Fruit fly (Drosophila melanogaster) whole organism, embryonic: ENCODE measurements around the gene ssp3.

Experiments
- CG11093 ChIP-seq: fragments of 200-800 bp; sonication (Bioruptor generic); IDR thresholded peaks from 3 replicates; pipeline ENCODE4 v1.3.6; 2022; ENCODE audit warnings: missing biosample characterization, missing genetic modification characterization
- CG12299 ChIP-seq: fragments of 200-800 bp; sonication (Bioruptor generic); optimal IDR thresholded peaks from 2 replicates; lab custom pipeline; 2018; ENCODE audit warnings: missing biosample characterization, mild to moderate bottlenecking, missing genetic modification characterization
- CG13287 ChIP-seq: fragments of 200-800 bp; sonication (Bioruptor generic); IDR thresholded peaks from 2 replicates; pipeline ENCODE4 v1.3.6; 2022; ENCODE audit warnings: missing biosample characterization, missing genetic modification characterization; ENCODE audit not compliant: partially characterized antibody
- CG30431 ChIP-seq: fragments of 200-800 bp; sonication (Bioruptor generic); optimal IDR thresholded peaks from 2 replicates; lab custom pipeline; 2017; ENCODE audit warnings: missing biosample characterization, missing genetic modification characterization
- CG34376 ChIP-seq: fragments of 200-800 bp; sonication (Bioruptor generic); optimal IDR thresholded peaks from 2 replicates; lab custom pipeline; 2018; ENCODE audit warnings: missing biosample characterization, mild to moderate bottlenecking, missing genetic modification characterization
- CG3838 ChIP-seq: fragments of 200-800 bp; sonication (Bioruptor generic); optimal IDR thresholded peaks from 3 replicates; lab custom pipeline; 2016; ENCODE audit warnings: missing biosample characterization, missing genetic modification characterization
- CG4404 ChIP-seq: fragments of 200-800 bp; sonication (Bioruptor generic); IDR thresholded peaks from 2 replicates; pipeline ENCODE4 v1.3.6; 2022; ENCODE audit warnings: missing biosample characterization, missing genetic modification characterization
- CG4854 ChIP-seq: fragments of 200-800 bp; sonication (Bioruptor generic); optimal IDR thresholded peaks from 2 replicates; lab custom pipeline; 2016; ENCODE audit warnings: missing biosample characterization, missing genetic modification characterization, inconsistent platforms
- CG7271 ChIP-seq: fragments of 200-800 bp; sonication (Bioruptor generic); optimal IDR thresholded peaks from 2 replicates; lab custom pipeline; 2018; ENCODE audit warnings: missing biosample characterization, mild to moderate bottlenecking, missing genetic modification characterization, moderate library complexity
- CG7372 ChIP-seq: fragments of 200-800 bp; sonication (Bioruptor generic); IDR thresholded peaks from 2 replicates; pipeline ENCODE4 v1.3.6; 2022; ENCODE audit warnings: missing biosample characterization, missing genetic modification characterization
- Doc3 ChIP-seq: fragments of 200-800 bp; sonication (Bioruptor generic); IDR thresholded peaks from 3 replicates; pipeline ENCODE4 v1.3.6; 2022; ENCODE audit warnings: missing biosample characterization, missing genetic modification characterization; ENCODE audit not compliant: partially characterized antibody
- Ets65A ChIP-seq: fragments of 200-800 bp; sonication (Bioruptor generic); peaks from one replicate; lab custom pipeline; 2016; ENCODE audit warnings: missing biosample characterization, missing genetic modification characterization
- H15 ChIP-seq: fragments of 200-800 bp; sonication (Bioruptor generic); IDR thresholded peaks from 3 replicates; pipeline ENCODE4 v1.3.6; 2022; ENCODE audit warnings: missing biosample characterization, missing genetic modification characterization
- Hey ChIP-seq: fragments of 200-800 bp; sonication (Bioruptor generic); optimal IDR thresholded peaks from 3 replicates; lab custom pipeline; 2018; ENCODE audit warnings: missing biosample characterization, mild to moderate bottlenecking, missing genetic modification characterization
- Jarid2 ChIP-seq: fragments of 200-800 bp; sonication (Bioruptor generic); optimal IDR thresholded peaks from 3 replicates; lab custom pipeline; 2017; ENCODE audit warnings: mild to moderate bottlenecking, missing biosample characterization, missing genetic modification reagents, missing genetic modification characterization
- Med ChIP-seq: fragments of 200-800 bp; sonication (Bioruptor generic); peaks from one replicate; lab custom pipeline; 2016; ENCODE audit warnings: missing biosample characterization, missing genetic modification characterization, mild to moderate bottlenecking, inconsistent platforms, moderate library complexity
- Nf-YC ChIP-seq: fragments of 200-800 bp; optimal IDR thresholded peaks from 3 replicates; lab custom pipeline; 2019; ENCODE audit warnings: missing biosample characterization, mild to moderate bottlenecking, missing genetic modification characterization, moderate library complexity
- Oli ChIP-seq: fragments of 200-800 bp; sonication (Bioruptor generic); optimal IDR thresholded peaks from 2 replicates; lab custom pipeline; 2018; ENCODE audit warnings: missing biosample characterization, mild to moderate bottlenecking, missing genetic modification characterization, moderate library complexity
- Pdp1 ChIP-seq, 2 experiments: fragments of 200-800 bp; sonication (Bioruptor generic); optimal IDR thresholded peaks; 3 replicates each; lab custom pipeline; 2016; ENCODE audit warnings: missing biosample characterization in 2 of 2, missing genetic modification characterization in 2 of 2, mild to moderate bottlenecking in 1 of 2, moderate library complexity in 1 of 2
- Ptx1 ChIP-seq: fragments of 200-800 bp; sonication (Bioruptor generic); IDR thresholded peaks from 2 replicates; pipeline ENCODE4 v1.3.6; 2022; ENCODE audit warnings: missing biosample characterization, missing genetic modification characterization
- Sox102F ChIP-seq: fragments of 200-800 bp; sonication (Bioruptor generic); optimal IDR thresholded peaks from 2 replicates; lab custom pipeline; 2018; ENCODE audit warnings: missing biosample characterization, mild to moderate bottlenecking, missing genetic modification characterization, moderate library complexity
- Ssrp ChIP-seq: fragments of 200-800 bp; sonication (Bioruptor generic); optimal IDR thresholded peaks from 2 replicates; lab custom pipeline; 2018; ENCODE audit warnings: missing biosample characterization, mild to moderate bottlenecking, missing genetic modification characterization, moderate library complexity
- ab ChIP-seq: fragments of 200-800 bp; sonication (Bioruptor generic); optimal IDR thresholded peaks from 2 replicates; lab custom pipeline; 2016; ENCODE audit warnings: missing biosample characterization, missing genetic modification characterization
- al ChIP-seq: fragments of 200-800 bp; sonication (Bioruptor generic); IDR thresholded peaks from 2 replicates; pipeline ENCODE4 v1.3.6; 2022; ENCODE audit warnings: missing biosample characterization, missing genetic modification characterization
- bsh ChIP-seq, 2 experiments: fragments of 200-800 bp; sonication (Bioruptor generic); optimal IDR thresholded peaks; 2 replicates each; lab custom pipeline; 2017 to 2018; ENCODE audit warnings: mild to moderate bottlenecking in 2 of 2, missing biosample characterization in 2 of 2, missing genetic modification characterization in 2 of 2, moderate library complexity in 1 of 2
- crol ChIP-seq: fragments of 200-800 bp; sonication (Bioruptor generic); IDR thresholded peaks from 2 replicates; pipeline ENCODE4 v1.3.6; 2022; ENCODE audit warnings: missing biosample characterization, missing genetic modification characterization
- dimm ChIP-seq: fragments of 200-800 bp; sonication (Bioruptor generic); IDR thresholded peaks from 2 replicates; pipeline ENCODE4 v1.3.6; 2022; ENCODE audit warnings: missing biosample characterization, missing genetic modification characterization
- esg ChIP-seq: fragments of 200-800 bp; sonication (Bioruptor generic); conservative IDR thresholded peaks from 2 replicates; pipeline ENCODE4 v1.3.6; 2022; ENCODE audit warnings: missing biosample characterization, missing genetic modification characterization
- ftz-f1 ChIP-seq: fragments of 200-800 bp; sonication (Bioruptor generic); optimal IDR thresholded peaks from 2 replicates; lab custom pipeline; 2016; ENCODE audit warnings: missing biosample characterization, missing genetic modification characterization
- grau ChIP-seq: fragments of 200-800 bp; optimal IDR thresholded peaks from 3 replicates; lab custom pipeline; 2019; ENCODE audit warnings: missing biosample characterization, mild to moderate bottlenecking, missing genetic modification characterization, moderate library complexity
- gsb ChIP-seq: fragments of 200-800 bp; sonication (Bioruptor generic); IDR thresholded peaks from 2 replicates; pipeline ENCODE4 v1.3.6; 2022; ENCODE audit warnings: missing biosample characterization, missing genetic modification characterization
- gsb-n ChIP-seq: fragments of 200-800 bp; sonication (Bioruptor generic); optimal IDR thresholded peaks from 3 replicates; lab custom pipeline; 2018; ENCODE audit warnings: missing biosample characterization, mild to moderate bottlenecking, missing genetic modification characterization
- h ChIP-seq: fragments of >200 bp; optimal IDR thresholded peaks from 2 replicates; lab custom pipeline; 2017
- hbn ChIP-seq: fragments of 200-800 bp; sonication (Bioruptor generic); IDR thresholded peaks from 2 replicates; pipeline ENCODE4 v1.3.6; 2022; ENCODE audit warnings: missing biosample characterization, missing genetic modification characterization; ENCODE audit not compliant: partially characterized antibody
- lov ChIP-seq, 2 experiments: fragments of 200-800 bp in 1 of 2; fragments of >200 bp in 1 of 2; sonication (Bioruptor generic) in 1 of 2; IDR thresholded peaks in 1 of 2; optimal IDR thresholded peaks in 1 of 2; 2 replicates in 1 of 2; 3 replicates in 1 of 2; pipeline versions ENCODE4 v1.3.6 to Lab custom; 2017 to 2022; ENCODE audit warnings: missing biosample characterization in 1 of 2, missing genetic modification characterization in 1 of 2
- mld ChIP-seq: fragments of 200-800 bp; sonication (Bioruptor generic); IDR thresholded peaks from 3 replicates; pipeline ENCODE4 v1.3.6; 2022; ENCODE audit warnings: missing biosample characterization, missing genetic modification characterization; ENCODE audit not compliant: partially characterized antibody
- peb ChIP-seq: fragments of 200-800 bp; sonication (Bioruptor generic); IDR thresholded peaks from 2 replicates; pipeline ENCODE4 v1.3.6; 2022; ENCODE audit warnings: missing biosample characterization, missing genetic modification characterization
- phol ChIP-seq: fragments of 200-800 bp; sonication (Bioruptor generic); optimal IDR thresholded peaks from 3 replicates; lab custom pipeline; 2018; ENCODE audit warnings: missing biosample characterization, mild to moderate bottlenecking, missing genetic modification characterization, moderate library complexity
- repo ChIP-seq: fragments of 200-800 bp; sonication (Bioruptor generic); optimal IDR thresholded peaks from 2 replicates; lab custom pipeline; 2016; ENCODE audit warnings: missing biosample characterization, missing genetic modification characterization
- sens-2 ChIP-seq: fragments of 200-800 bp; sonication (Bioruptor generic); IDR thresholded peaks from 2 replicates; pipeline ENCODE4 v1.3.6; 2022; ENCODE audit warnings: missing biosample characterization, missing genetic modification characterization
- sima ChIP-seq: fragments of 200-800 bp; sonication (Bioruptor generic); optimal IDR thresholded peaks from 2 replicates; lab custom pipeline; 2016; ENCODE audit warnings: missing biosample characterization, missing genetic modification characterization
- sqz ChIP-seq: fragments of 200-800 bp; sonication (Bioruptor generic); optimal IDR thresholded peaks from 3 replicates; lab custom pipeline; 2018; ENCODE audit warnings: missing biosample characterization, mild to moderate bottlenecking, missing genetic modification characterization
- sr ChIP-seq: fragments of 200-800 bp; sonication (Bioruptor generic); IDR thresholded peaks from 3 replicates; pipeline ENCODE4 v1.3.6; 2022; ENCODE audit warnings: missing biosample characterization, missing genetic modification characterization
- trem ChIP-seq: fragments of 200-800 bp; optimal IDR thresholded peaks from 3 replicates; lab custom pipeline; 2019; ENCODE audit warnings: missing biosample characterization, mild to moderate bottlenecking, missing genetic modification characterization, moderate library complexity

Gene ssp3

DNA sequence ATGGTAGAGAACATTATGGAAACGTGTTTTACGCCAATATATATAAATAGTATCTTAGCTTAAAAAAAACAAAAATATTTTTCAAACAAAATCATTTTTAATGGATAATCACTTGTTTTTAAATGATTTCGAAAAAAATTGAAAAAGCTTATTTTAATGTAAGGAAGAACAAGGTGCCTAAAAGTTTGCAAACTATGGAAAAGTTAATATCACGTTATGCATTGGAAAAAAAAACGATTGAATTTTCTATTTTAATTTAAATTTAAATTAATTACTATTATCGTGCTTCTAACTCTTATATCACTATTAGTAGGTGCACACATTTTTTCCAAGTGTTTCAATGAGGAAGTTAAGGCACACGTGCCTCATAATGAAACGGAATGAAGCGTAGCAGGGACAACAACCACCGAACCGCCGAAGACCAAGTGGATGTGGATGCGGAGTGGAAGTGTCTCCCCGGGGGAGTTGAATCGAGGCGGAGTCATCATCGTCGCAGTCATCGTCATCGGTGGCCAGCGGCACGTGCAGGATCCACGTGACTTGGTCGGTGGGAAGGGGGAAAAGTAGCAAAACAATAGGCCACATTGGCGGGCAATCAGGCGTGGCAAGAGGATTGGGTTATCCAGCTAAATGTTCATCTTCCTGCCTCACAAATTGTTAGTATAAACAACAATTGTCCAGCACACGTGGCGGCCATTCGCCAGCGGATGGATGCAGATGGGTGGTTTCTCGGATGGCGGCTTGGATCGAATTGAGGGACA lies 46.8 kb downstream of the ssp3 start (continued):
- peak; percentile 7 for TF ChIP-seq Oli
- peak; percentile 22 for TF ChIP-seq grau (tag; lab: Kevin White, UChicago)
- TF ChIP-seq Ptx1 (GFP tag; lab: Robert Waterston, UW), result no peak
- TF ChIP-seq Ssrp (tag; lab: Kevin White, UChicago), result peak; percentile 20
- TF ChIP-seq phol (tag; lab: Kevin White, UChicago), result peak; percentile 53
- TF ChIP-seq bsh (GFP tag; optimal IDR thresholded peaks at IDR 0.05; lab: Kevin White, UChicago), result peak in 1 of 2 experiments; percentile 17
- no peak for TF ChIP-seq H15 (GFP tag; lab: Robert Waterston, UW)
- peak; percentile 18 for TF ChIP-seq Sox102F (GFP tag; lab: Kevin White, UChicago)
- no peak for TF ChIP-seq CG7372 (GFP tag; lab: Robert Waterston, UW)
- no peak for TF ChIP-seq mld (GFP tag; lab: Robert Waterston, UW)

DNA sequence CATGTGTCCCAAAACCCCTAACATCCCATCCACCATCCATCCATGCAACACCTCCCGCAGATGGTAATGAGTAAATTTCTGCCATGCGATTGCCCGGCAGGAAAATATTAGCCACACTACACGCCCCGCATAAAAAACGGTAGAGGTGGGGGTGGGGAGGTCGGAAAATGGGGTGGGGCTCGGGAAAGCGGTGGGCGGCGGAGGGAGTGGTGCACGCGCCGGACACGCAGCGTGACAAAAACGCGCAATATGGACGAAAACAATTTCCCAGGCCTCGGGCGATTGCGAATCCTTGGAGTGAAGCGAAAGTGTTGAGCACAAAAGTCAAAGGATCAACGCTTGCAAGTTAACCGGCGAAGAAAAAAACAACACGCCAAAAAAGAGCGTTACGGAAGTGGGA lies 47.4 kb downstream of the ssp3 start:
- TF ChIP-seq repo (GFP tag; lab: Kevin White, UChicago) (no peak), h (lab: Kevin White, UChicago) (no peak), Nf-YC (tag; lab: Kevin White, UChicago) (peak; percentile 67), hbn (GFP tag; lab: Robert Waterston, UW) (no peak), CG34376 (GFP tag; lab: Kevin White, UChicago) (no peak), Jarid2 (GFP tag; lab: Kevin White, UChicago) (no peak), CG12299 (no peak), ab (no peak), CG4404 (no peak), CG4854 (GFP tag; lab: Kevin White, UChicago) (no peak), Med (GFP tag; lab: Kevin White, UChicago) (no peak), Hey (tag; lab: Kevin White, UChicago) (peak; percentile 98), sima (GFP tag; lab: Kevin White, UChicago) (no peak), trem (tag; lab: Kevin White, UChicago) (no peak), al (GFP tag; lab: Robert Waterston, UW) (no peak), ftz-f1 (no peak), CG3838 (GFP tag; lab: Kevin White, UChicago) (no peak), sens-2 (GFP tag; lab: Robert Waterston, UW) (no peak), CG11093 (GFP tag; lab: Robert Waterston, UW) (no peak), sr (no peak), lov (optimal IDR thresholded peaks at IDR 0.05; lab: Kevin White, UChicago) (no peak), lov (GFP tag; IDR thresholded peaks at IDR 0.05; lab: Robert Waterston, UW) (no peak), Doc3 (GFP tag; lab: Robert Waterston, UW) (no peak), CG13287 (GFP tag; lab: Robert Waterston, UW) (no peak), Pdp1 (GFP tag; optimal IDR thresholded peaks at IDR 0.05; lab: Kevin White, UChicago) (no peak), dimm (GFP tag; lab: Robert Waterston, UW) (no peak), Ets65A (GFP tag; lab: Kevin White, UChicago) (no peak), peb (no peak), CG30431 (GFP tag; lab: Kevin White, UChicago) (no peak), CG7271 (tag; lab: Kevin White, UChicago) (no peak), esg (no peak), gsb (no peak), sqz (GFP tag; lab: Kevin White, UChicago) (peak; percentile 16), crol (GFP tag; lab: Robert Waterston, UW) (peak; percentile 50), gsb-n (peak; percentile 14)
